Fruit fly (Drosophila melanogaster) whole organism, prepupa: ENCODE results near the gene CG7131.

Experiments
- Blimp-1 ChIP-seq: fragments of 200-800 bp; sonication (Bioruptor generic); optimal IDR thresholded peaks from 3 replicates; lab custom pipeline; 2017; ENCODE audit warnings: missing biosample characterization, missing genetic modification characterization, mild to moderate bottlenecking, moderate library complexity, missing genetic modification reagents
- CG11902 ChIP-seq: fragments of 200-800 bp; sonication (Bioruptor generic); optimal IDR thresholded peaks from 3 replicates; lab custom pipeline; 2016; ENCODE audit warnings: missing biosample characterization, missing genetic modification characterization
- CG15336 ChIP-seq: fragments of 200-800 bp; sonication (Bioruptor generic); IDR thresholded peaks from 2 replicates; pipeline ENCODE4 v1.3.6; 2022; ENCODE audit warnings: missing biosample characterization, missing genetic modification characterization
- CG1621 ChIP-seq: fragments of 200-800 bp; sonication (Bioruptor generic); optimal IDR thresholded peaks from 3 replicates; lab custom pipeline; 2018; ENCODE audit warnings: missing biosample characterization, mild to moderate bottlenecking, missing genetic modification characterization
- CG16779 ChIP-seq: fragments of 200-800 bp; sonication (Bioruptor generic); optimal IDR thresholded peaks from 3 replicates; lab custom pipeline; 2017; ENCODE audit warnings: missing biosample characterization, mild to moderate bottlenecking, missing genetic modification characterization
- CG3032 ChIP-seq: fragments of 200-800 bp; optimal IDR thresholded peaks from 2 replicates; lab custom pipeline; 2019; ENCODE audit warnings: missing biosample characterization, mild to moderate bottlenecking, missing genetic modification characterization, moderate library complexity
- CG31627 ChIP-seq: fragments of 200-800 bp; sonication (Bioruptor generic); optimal IDR thresholded peaks from 3 replicates; lab custom pipeline; 2016; ENCODE audit warnings: missing biosample characterization, missing genetic modification characterization
- CG32006 ChIP-seq: fragments of 200-800 bp; sonication (Bioruptor generic); optimal IDR thresholded peaks from 3 replicates; lab custom pipeline; 2017; ENCODE audit warnings: missing biosample characterization, mild to moderate bottlenecking, missing genetic modification characterization
- CG3919 ChIP-seq: fragments of 200-800 bp; sonication (Bioruptor generic); optimal IDR thresholded peaks from 3 replicates; lab custom pipeline; 2016; ENCODE audit warnings: missing biosample characterization, missing genetic modification characterization
- CG4318 ChIP-seq: fragments of 200-800 bp; sonication (Bioruptor generic); optimal IDR thresholded peaks from 3 replicates; lab custom pipeline; 2017; ENCODE audit warnings: missing biosample characterization, mild to moderate bottlenecking, missing genetic modification characterization
- CG6163 ChIP-seq: fragments of 200-800 bp; sonication (Bioruptor generic); IDR thresholded peaks from 3 replicates; pipeline ENCODE4 v1.3.6; 2022; ENCODE audit warnings: missing biosample characterization, missing genetic modification characterization
- CG6276 ChIP-seq: fragments of 200-800 bp; sonication (Bioruptor generic); optimal IDR thresholded peaks from 2 replicates; lab custom pipeline; 2017; ENCODE audit warnings: missing biosample characterization, mild to moderate bottlenecking, missing genetic modification characterization
- CG6792 ChIP-seq: fragments of 200-800 bp; sonication (Bioruptor generic); optimal IDR thresholded peaks from 3 replicates; lab custom pipeline; 2016; ENCODE audit warnings: missing biosample characterization, missing genetic modification characterization
- CG6808 ChIP-seq: fragments of 200-800 bp; sonication (Bioruptor generic); optimal IDR thresholded peaks from 3 replicates; lab custom pipeline; 2017; ENCODE audit warnings: missing biosample characterization, missing genetic modification characterization, mild to moderate bottlenecking, moderate library complexity, missing genetic modification reagents
- CG6854 ChIP-seq: fragments of 200-800 bp; sonication (Bioruptor generic); optimal IDR thresholded peaks from 2 replicates; lab custom pipeline; 2017; ENCODE audit warnings: missing biosample characterization, mild to moderate bottlenecking, missing genetic modification characterization
- CG7368 ChIP-seq: fragments of 200-800 bp; sonication (Bioruptor generic); optimal IDR thresholded peaks from 3 replicates; lab custom pipeline; 2016; ENCODE audit warnings: missing biosample characterization, missing genetic modification characterization
- CG8119 ChIP-seq: fragments of 200-800 bp; sonication (Bioruptor generic); IDR thresholded peaks from 3 replicates; pipeline ENCODE4 v1.3.6; 2022; ENCODE audit warnings: missing biosample characterization, missing genetic modification characterization
- CG8319 ChIP-seq: fragments of 200-800 bp; sonication (Bioruptor generic); optimal IDR thresholded peaks from 3 replicates; lab custom pipeline; 2016; ENCODE audit warnings: missing biosample characterization, missing genetic modification characterization
- CG9139 ChIP-seq: fragments of 200-800 bp; sonication (Bioruptor generic); optimal IDR thresholded peaks from 3 replicates; lab custom pipeline; 2017; ENCODE audit warnings: missing biosample characterization, mild to moderate bottlenecking, missing genetic modification characterization
- Eip75B ChIP-seq: fragments of 200-800 bp; sonication (Bioruptor generic); optimal IDR thresholded peaks from 3 replicates; lab custom pipeline; 2016; ENCODE audit warnings: missing biosample characterization, missing genetic modification characterization
- Eip78C ChIP-seq: fragments of 200-800 bp; sonication (Bioruptor generic); peaks from one replicate; lab custom pipeline; 2016; ENCODE audit warnings: missing biosample characterization, missing genetic modification characterization
- Eip93F ChIP-seq: fragments of 200-800 bp; sonication (Bioruptor generic); optimal IDR thresholded peaks from 2 replicates; lab custom pipeline; 2016; ENCODE audit warnings: missing biosample characterization, mild to moderate bottlenecking, missing genetic modification characterization
- Ets96B ChIP-seq: fragments of 200-800 bp; optimal IDR thresholded peaks from 2 replicates; lab custom pipeline; 2019; ENCODE audit warnings: missing biosample characterization, mild to moderate bottlenecking, missing genetic modification characterization, moderate library complexity
- Hr38 ChIP-seq: sonication (Bioruptor generic); optimal IDR thresholded peaks from 2 replicates; lab custom pipeline; 2016; ENCODE audit warnings: missing biosample characterization, missing genetic modification characterization
- Hr39 ChIP-seq: fragments of 200-800 bp; sonication (Bioruptor generic); optimal IDR thresholded peaks from 2 replicates; lab custom pipeline; 2016; ENCODE audit warnings: missing biosample characterization, missing genetic modification characterization
- Hr4 ChIP-seq: fragments of 200-800 bp; sonication (Bioruptor generic); optimal IDR thresholded peaks from 3 replicates; lab custom pipeline; 2016; ENCODE audit warnings: missing biosample characterization, missing genetic modification characterization
- Lpt ChIP-seq: fragments of 200-800 bp; sonication (Bioruptor generic); optimal IDR thresholded peaks from 3 replicates; lab custom pipeline; 2016; ENCODE audit warnings: missing biosample characterization, missing genetic modification characterization
- Met ChIP-seq: fragments of 200-800 bp; sonication (Bioruptor generic); optimal IDR thresholded peaks from 3 replicates; lab custom pipeline; 2016; ENCODE audit warnings: missing biosample characterization, missing genetic modification characterization
- Smox ChIP-seq: fragments of 200-800 bp; sonication (Bioruptor generic); optimal IDR thresholded peaks from 3 replicates; lab custom pipeline; 2016; ENCODE audit warnings: missing biosample characterization, missing genetic modification characterization
- Sox102F ChIP-seq: fragments of 200-800 bp; sonication (Bioruptor generic); optimal IDR thresholded peaks from 2 replicates; lab custom pipeline; 2016; ENCODE audit warnings: missing biosample characterization, mild to moderate bottlenecking, missing genetic modification characterization
- Sox14 ChIP-seq: fragments of 200-800 bp; sonication (Bioruptor generic); optimal IDR thresholded peaks from 3 replicates; lab custom pipeline; 2016; ENCODE audit warnings: missing biosample characterization, missing genetic modification characterization
- achi ChIP-seq: fragments of 200-800 bp; sonication (Bioruptor generic); optimal IDR thresholded peaks from 3 replicates; lab custom pipeline; 2016; ENCODE audit warnings: missing biosample characterization, missing genetic modification characterization
- cyc ChIP-seq: fragments of 200-800 bp; sonication (Bioruptor generic); optimal IDR thresholded peaks from 3 replicates; lab custom pipeline; 2016; ENCODE audit warnings: missing biosample characterization, missing genetic modification characterization
- dsx ChIP-seq: fragments of 200-800 bp; optimal IDR thresholded peaks from 3 replicates; lab custom pipeline; 2019; ENCODE audit warnings: missing biosample characterization, mild to moderate bottlenecking, missing genetic modification characterization, moderate library complexity; ENCODE audit not compliant: poor library complexity, severe bottlenecking
- eg ChIP-seq: fragments of 200-800 bp; sonication (Bioruptor generic); IDR thresholded peaks from 3 replicates; pipeline ENCODE4 v1.3.6; 2022; ENCODE audit warnings: missing biosample characterization, missing genetic modification characterization
- esn ChIP-seq: fragments of 200-800 bp; sonication (Bioruptor generic); optimal IDR thresholded peaks from 2 replicates; lab custom pipeline; 2016; ENCODE audit warnings: missing biosample characterization, mild to moderate bottlenecking, missing genetic modification characterization, moderate library complexity
- fd59A ChIP-seq: fragments of 200-800 bp; sonication (Bioruptor generic); optimal IDR thresholded peaks from 2 replicates; lab custom pipeline; 2017; ENCODE audit warnings: missing biosample characterization, mild to moderate bottlenecking, missing genetic modification characterization, missing genetic modification reagents
- fd85E ChIP-seq: fragments of 200-800 bp; sonication (Bioruptor generic); optimal IDR thresholded peaks from 3 replicates; lab custom pipeline; 2016; ENCODE audit warnings: missing biosample characterization, missing genetic modification characterization
- fkh ChIP-seq: fragments of 200-800 bp; sonication (Bioruptor generic); optimal IDR thresholded peaks from 3 replicates; lab custom pipeline; 2017; ENCODE audit warnings: missing biosample characterization, mild to moderate bottlenecking, missing genetic modification characterization, moderate library complexity
- net ChIP-seq: fragments of 200-800 bp; sonication (Bioruptor generic); optimal IDR thresholded peaks from 3 replicates; lab custom pipeline; 2016; ENCODE audit warnings: missing biosample characterization, missing genetic modification characterization
- spab ChIP-seq: fragments of 200-800 bp; sonication (Bioruptor generic); optimal IDR thresholded peaks from 2 replicates; lab custom pipeline; 2017; ENCODE audit warnings: missing biosample characterization, mild to moderate bottlenecking, missing genetic modification characterization, missing genetic modification reagents
- ss ChIP-seq, 2 experiments: fragments of 200-800 bp; sonication (Bioruptor generic); optimal IDR thresholded peaks; 2 replicates in 1 of 2; 3 replicates in 1 of 2; lab custom pipeline; 2017 to 2018; ENCODE audit warnings: mild to moderate bottlenecking in 2 of 2, missing biosample characterization in 2 of 2, missing genetic modification characterization in 2 of 2, moderate library complexity in 1 of 2
- svp ChIP-seq: fragments of 200-800 bp; sonication (Bioruptor generic); peaks from one replicate; lab custom pipeline; 2016; ENCODE audit warnings: missing biosample characterization, missing genetic modification characterization
- topi ChIP-seq: fragments of 200-800 bp; sonication (Bioruptor generic); optimal IDR thresholded peaks from 3 replicates; lab custom pipeline; 2016; ENCODE audit warnings: missing biosample characterization, missing genetic modification characterization
- vri ChIP-seq: fragments of 200-800 bp; sonication (Bioruptor generic); optimal IDR thresholded peaks from 3 replicates; lab custom pipeline; 2016; ENCODE audit warnings: missing biosample characterization, mild to moderate bottlenecking, missing genetic modification characterization

The CG7131 gene

DNA sequence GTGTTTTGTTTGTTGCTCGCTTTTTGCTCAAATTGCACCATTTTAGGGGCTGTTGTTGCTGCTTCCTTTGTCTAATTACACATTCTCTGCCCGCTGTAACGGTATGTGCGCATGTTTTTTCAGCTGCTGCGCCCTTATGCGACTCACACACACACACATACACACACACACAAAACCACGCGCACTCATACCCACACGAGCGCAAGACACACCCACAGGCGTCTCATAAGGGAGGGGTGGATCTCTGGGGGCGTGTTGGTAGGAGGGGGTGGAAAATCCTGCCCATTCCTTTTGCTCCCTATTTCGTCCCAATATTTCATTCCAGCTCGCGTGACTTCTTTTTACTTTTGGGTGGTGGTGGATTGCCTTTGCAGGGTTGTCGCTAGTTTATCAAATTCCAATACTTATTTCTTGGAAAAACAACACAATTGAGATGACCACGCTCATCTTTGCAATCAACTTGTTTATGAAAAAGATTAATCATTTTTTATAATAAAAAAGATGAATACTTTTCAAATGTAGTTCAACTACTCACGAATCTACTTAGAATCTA lies 43.5 kb downstream of the CG7131 start:
- TF ChIP-seq Eip93F (GFP tag; lab: Kevin White, UChicago) = no peak
- peak in 1 of 2 experiments; percentile 0 for TF ChIP-seq ss (GFP tag; optimal IDR thresholded peaks at IDR 0.05; lab: Kevin White, UChicago)

DNA sequence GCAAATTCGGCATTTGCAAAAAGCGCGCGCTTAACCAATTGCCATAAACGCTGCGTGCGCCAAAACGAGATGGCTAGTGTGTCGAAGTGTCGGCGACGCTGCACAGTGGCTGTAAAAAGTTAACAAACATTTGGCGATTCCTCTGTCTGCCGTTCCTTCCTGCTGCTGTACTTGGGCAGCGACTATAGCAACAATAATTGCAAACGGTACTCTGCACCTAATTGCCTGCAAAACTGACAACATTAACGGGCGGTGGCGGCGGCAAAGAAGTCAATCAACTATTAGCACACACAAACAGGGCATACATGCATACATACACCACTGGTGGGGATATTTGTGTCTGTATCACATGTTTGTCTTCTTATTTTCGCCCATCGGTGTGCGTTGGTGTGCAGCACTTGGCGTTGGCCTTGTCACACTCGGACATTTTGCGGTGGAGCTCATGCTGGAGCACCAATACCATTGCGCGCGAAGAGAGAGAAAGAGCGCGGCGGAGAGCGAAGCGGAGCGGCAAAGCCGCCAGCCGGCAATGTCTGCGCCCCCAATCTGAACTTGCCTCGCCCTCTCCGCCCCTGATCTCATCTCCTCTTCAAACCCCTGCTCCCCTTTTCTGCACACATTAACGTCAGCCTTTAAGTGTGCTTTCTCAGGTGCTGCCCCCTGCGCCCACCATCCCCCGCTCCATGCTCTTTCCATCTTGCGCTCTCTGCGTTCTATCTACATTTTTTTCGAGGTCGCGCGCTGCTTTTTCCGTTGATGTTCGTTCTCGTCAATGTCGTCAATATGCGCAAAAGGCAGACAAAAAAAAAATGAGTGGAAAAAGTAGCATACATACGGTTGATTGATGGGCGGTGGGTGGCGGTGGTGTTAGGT lies 44.2 kb downstream of the CG7131 start:
- TF ChIP-seq ss (GFP tag; optimal IDR thresholded peaks at IDR 0.05; lab: Kevin White, UChicago) = no peak
- TF ChIP-seq dsx (GFP tag; lab: Kevin White, UChicago) = peak; percentile 35
- no peak for TF ChIP-seq CG4318 (GFP tag; lab: Kevin White, UChicago)
- TF ChIP-seq net (GFP tag; lab: Kevin White, UChicago) = no peak
- TF ChIP-seq CG6808 (GFP tag; lab: Kevin White, UChicago) = no peak
- TF ChIP-seq svp (GFP tag; lab: Kevin White, UChicago) = peak; percentile 100
- no peak for TF ChIP-seq CG9139 (GFP tag; lab: Kevin White, UChicago)
- no peak for TF ChIP-seq CG15336
- TF ChIP-seq CG8119 (GFP tag; lab: Robert Waterston, UW) = peak; percentile 19; the same call in 2 of the 3 replicates
- TF ChIP-seq fd59A (GFP tag; lab: Kevin White, UChicago) = no peak
- no peak for TF ChIP-seq CG32006
- TF ChIP-seq Sox102F (GFP tag; lab: Kevin White, UChicago) = no peak
- no peak for TF ChIP-seq Hr39 (GFP tag; lab: Kevin White, UChicago)
- TF ChIP-seq Eip75B (GFP tag; lab: Kevin White, UChicago) = peak; percentile 57
- TF ChIP-seq CG3919 (GFP tag; lab: Kevin White, UChicago) = no peak
- peak; percentile 32 for TF ChIP-seq Sox14
- TF ChIP-seq CG6163 (GFP tag; lab: Robert Waterston, UW) = peak; percentile 65; the same call in 2 of the 3 replicates
- TF ChIP-seq CG16779 (tag; lab: Kevin White, UChicago) = no peak
- peak; percentile 13 for TF ChIP-seq CG6792
- TF ChIP-seq CG6276 (GFP tag; lab: Kevin White, UChicago) = no peak
- no peak for TF ChIP-seq CG3032 (tag; lab: Kevin White, UChicago)
- no peak for TF ChIP-seq Smox (GFP tag; lab: Kevin White, UChicago)
- TF ChIP-seq cyc (GFP tag; lab: Kevin White, UChicago) = peak; percentile 21
- TF ChIP-seq fd85E (GFP tag; lab: Kevin White, UChicago) = no peak
- TF ChIP-seq vri (GFP tag; lab: Kevin White, UChicago) = peak; percentile 25
- peak; percentile 53 for TF ChIP-seq fkh
- peak; percentile 24 for TF ChIP-seq CG1621 (tag; lab: Kevin White, UChicago)
- peak; percentile 79 for TF ChIP-seq Lpt (GFP tag; lab: Kevin White, UChicago)
- no peak for TF ChIP-seq Blimp-1 (GFP tag; lab: Kevin White, UChicago)
- TF ChIP-seq Hr4 (GFP tag; lab: Kevin White, UChicago) = no peak
- TF ChIP-seq eg (GFP tag; lab: Robert Waterston, UW) = peak; percentile 47; the same call in 1 of the 3 replicates
- peak; percentile 56 for TF ChIP-seq Eip78C (GFP tag; lab: Kevin White, UChicago)
- TF ChIP-seq Hr38 (GFP tag; lab: Kevin White, UChicago) = no peak
- no peak for TF ChIP-seq CG7368

DNA sequence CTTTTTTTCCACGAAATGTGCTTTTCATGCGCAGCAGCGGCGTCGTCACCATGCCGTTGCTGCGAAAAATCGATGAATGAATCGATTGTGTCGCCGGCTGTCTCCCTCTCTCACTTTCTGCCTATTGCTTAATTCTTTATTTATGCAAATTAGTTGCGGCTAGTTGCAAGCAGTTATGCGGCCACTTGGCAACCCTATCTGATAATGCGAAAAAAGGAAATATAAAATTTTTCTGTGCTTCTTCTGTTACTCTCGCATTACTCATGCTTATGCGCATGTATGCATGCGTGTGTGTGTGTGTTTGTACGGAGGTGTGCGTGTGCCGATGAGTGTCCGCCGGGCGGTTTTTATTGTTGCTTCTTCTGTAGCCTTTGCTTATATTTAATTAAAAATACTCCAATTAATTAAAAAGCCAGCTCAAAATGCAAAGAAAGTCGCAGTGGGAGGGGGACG lies 44.8 kb downstream of the CG7131 start:
- TF ChIP-seq CG32006 = no peak
- TF ChIP-seq vri (GFP tag; lab: Kevin White, UChicago) = peak; percentile 16
- TF ChIP-seq CG31627 (GFP tag; lab: Kevin White, UChicago) = peak; percentile 47
- TF ChIP-seq fd85E (GFP tag; lab: Kevin White, UChicago) = no peak
- TF ChIP-seq Sox102F (GFP tag; lab: Kevin White, UChicago) = peak; percentile 29
- peak; percentile 53 for TF ChIP-seq Met (GFP tag; lab: Kevin White, UChicago)
- TF ChIP-seq CG6276 (GFP tag; lab: Kevin White, UChicago) = peak; percentile 15
- no peak for TF ChIP-seq Sox14
- TF ChIP-seq CG6792 = no peak
- peak; percentile 10 for TF ChIP-seq Ets96B (tag; lab: Kevin White, UChicago)
- TF ChIP-seq spab (GFP tag; lab: Kevin White, UChicago) = no peak
- TF ChIP-seq topi (GFP tag; lab: Kevin White, UChicago) = peak; percentile 43
- TF ChIP-seq CG11902 (GFP tag; lab: Kevin White, UChicago) = peak; percentile 4
- no peak for TF ChIP-seq CG6854 (GFP tag; lab: Kevin White, UChicago)
- TF ChIP-seq esn (GFP tag; lab: Kevin White, UChicago) = peak; percentile 44
- peak; percentile 68 for TF ChIP-seq CG6163 (GFP tag; lab: Robert Waterston, UW)
- peak; percentile 56 for TF ChIP-seq achi (GFP tag; lab: Kevin White, UChicago)
- TF ChIP-seq CG1621 (tag; lab: Kevin White, UChicago) = no peak
- TF ChIP-seq CG8319 (GFP tag; lab: Kevin White, UChicago) = no peak
- TF ChIP-seq CG9139 (GFP tag; lab: Kevin White, UChicago) = no peak
